Worm (Caenorhabditis elegans) whole organism, L2 larva: ENCODE data around the gene gpx-5.

ENCODE experiments used
- R02D3.7 ChIP-seq: fragments of 150-350 bp; optimal IDR thresholded peaks from 2 replicates; lab custom pipeline; 2014; ENCODE audit warnings: missing biosample characterization, missing genetic modification characterization
- alr-1 ChIP-seq: fragments of 150-350 bp; optimal IDR thresholded peaks from 2 replicates; lab custom pipeline; 2014; ENCODE audit warnings: missing biosample characterization, missing genetic modification characterization
- ama-1 ChIP-seq: fragments of 150-350 bp; optimal IDR thresholded peaks from 2 replicates; lab custom pipeline; 2018; ENCODE audit warnings: inconsistent platforms
- dmd-4 ChIP-seq: sonication (generic microtip); optimal IDR thresholded peaks from 2 replicates; lab custom pipeline; 2017; ENCODE audit warnings: missing biosample characterization, missing genetic modification characterization
- lin-39 ChIP-seq: fragments of 150-350 bp; optimal IDR thresholded peaks from 2 replicates; lab custom pipeline; 2014; ENCODE audit warnings: missing biosample characterization, missing genetic modification reagents, missing genetic modification characterization
- mdl-1 ChIP-seq, 2 experiments: fragments of 150-350 bp in 1 of 2; sonication (generic microtip) in 1 of 2; optimal IDR thresholded peaks; 2 replicates each; lab custom pipeline; 2017; ENCODE audit warnings: missing biosample characterization in 2 of 2, missing genetic modification characterization in 2 of 2
- nhr-11 ChIP-seq: fragments of 150-350 bp; optimal IDR thresholded peaks from 2 replicates; lab custom pipeline; 2014; ENCODE audit warnings: missing biosample characterization, missing genetic modification characterization
- peb-1 ChIP-seq: fragments of 150-350 bp; optimal IDR thresholded peaks from 2 replicates; lab custom pipeline; 2014; ENCODE audit warnings: missing biosample characterization, missing genetic modification characterization
- snpc-4 ChIP-seq: fragments of 150-350 bp; optimal IDR thresholded peaks from 2 replicates; lab custom pipeline; 2014; ENCODE audit warnings: missing biosample characterization, missing genetic modification characterization
- unc-62 ChIP-seq: fragments of 150-350 bp; optimal IDR thresholded peaks from 2 replicates; lab custom pipeline; 2014; ENCODE audit warnings: missing biosample characterization, missing genetic modification reagents, missing genetic modification characterization
- zag-1 ChIP-seq: fragments of 150-350 bp; optimal IDR thresholded peaks from 2 replicates; lab custom pipeline; 2014; ENCODE audit warnings: missing biosample characterization, missing genetic modification characterization

ce11 chrX:9551112-9551511 lies 33.4 kb upstream of the gpx-5 start:
- TF ChIP-seq lin-39 (tag; lab: Kevin White, UChicago) (no peak), snpc-4 (tag; lab: Kevin White, UChicago) (no peak), unc-62 (GFP tag; lab: Kevin White, UChicago) (no peak), nhr-11 (no peak), alr-1 (tag; lab: Kevin White, UChicago) (no peak), ama-1 (no peak), peb-1 (tag; lab: Kevin White, UChicago) (no peak), dmd-4 (no peak), R02D3.7 (tag; lab: Kevin White, UChicago) (no peak), mdl-1 (tag; optimal IDR thresholded peaks at IDR 0.05; lab: Kevin White, UChicago) (peak; percentile 67 to 77), zag-1 (tag; lab: Kevin White, UChicago) (peak; percentile 15)
